Fruit fly (Drosophila melanogaster) Kc167 (cell line): ENCODE data around the gene CG2611.

Experiments used
- Myc ChIP-seq: fragments of >200 bp; optimal IDR thresholded peaks from 2 replicates; lab custom pipeline; 2017; ENCODE audit warnings: missing external identifiers
- Sin3A ChIP-seq: fragments of >200 bp; optimal IDR thresholded peaks from 2 replicates; lab custom pipeline; 2018; ENCODE audit warnings: missing external identifiers
- h ChIP-seq: fragments of >200 bp; optimal IDR thresholded peaks from 3 replicates; lab custom pipeline; 2018; ENCODE audit warnings: missing external identifiers
- insv ChIP-seq: fragments of >200 bp; optimal IDR thresholded peaks from 3 replicates; lab custom pipeline; 2018; ENCODE audit warnings: missing external identifiers
- psq ChIP-seq: fragments of >200 bp; optimal IDR thresholded peaks from 2 replicates; lab custom pipeline; 2017; ENCODE audit warnings: missing external identifiers
- ttk ChIP-seq: sonication (Bioruptor generic); optimal IDR thresholded peaks from 2 replicates; lab custom pipeline; 2017; ENCODE audit warnings: missing external identifiers

CG2611 gene

DNA sequence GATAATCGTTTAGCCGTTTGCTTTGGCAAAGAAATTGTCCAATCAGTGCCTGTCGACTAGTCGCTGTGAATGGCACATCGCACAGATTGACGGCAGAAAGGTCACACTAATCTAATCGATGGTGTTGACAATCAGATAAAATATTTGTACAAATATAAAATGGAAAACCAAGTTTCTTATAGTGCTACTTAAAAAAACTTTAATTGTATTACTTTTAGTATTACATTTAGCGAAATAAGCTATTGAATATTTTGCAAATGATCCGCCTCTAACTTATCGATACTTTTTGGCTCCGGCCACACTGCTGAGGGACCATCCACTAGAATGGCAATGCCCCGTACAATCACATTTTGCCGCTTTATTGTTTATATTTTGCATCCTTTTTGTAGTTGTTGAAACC is 6.1 kb downstream of the CG2611 start, which contains the start of the genes brun and CG2614:
brun (minus strand) TSS at position 69 of the 400 bp plus-strand sequence.
CG2614 (plus strand) TSS at position 317 of the 400 bp plus-strand sequence.
- TF ChIP-seq h (lab: Kevin White, UChicago) = no peak
- TF ChIP-seq psq (lab: Kevin White, UChicago) = no peak
- no peak for TF ChIP-seq insv (lab: Kevin White, UChicago)
- TF ChIP-seq Myc (lab: Kevin White, UChicago) = no peak
- TF ChIP-seq ttk = no peak
- no peak for TF ChIP-seq Sin3A

DNA sequence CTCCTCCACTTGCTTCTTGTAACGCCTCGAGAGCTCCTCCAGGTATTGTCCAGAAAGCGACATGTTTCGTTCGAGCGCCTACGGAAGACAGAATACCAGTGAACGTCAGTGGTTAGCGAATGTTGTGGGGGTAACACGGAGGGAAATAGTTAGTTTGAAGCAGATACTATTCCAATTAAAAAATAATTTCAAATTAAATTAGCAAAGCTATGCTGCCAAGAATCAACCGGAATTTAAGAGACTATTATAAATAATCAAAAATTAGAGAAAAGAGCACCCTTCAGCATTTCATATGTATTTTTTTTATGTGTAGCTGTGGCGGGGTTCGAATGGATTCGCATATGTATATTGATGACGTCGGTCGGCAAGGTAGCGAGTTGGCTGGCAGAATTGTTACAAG is 11.1 kb downstream of the CG2611 start:
- TF ChIP-seq psq (lab: Kevin White, UChicago) (no peak), insv (lab: Kevin White, UChicago) (no peak), ttk (no peak), Sin3A (no peak), h (lab: Kevin White, UChicago) (no peak), Myc (lab: Kevin White, UChicago) (no peak)

dm6 chr2L:20664428-20664827 is 14.4 kb downstream of the CG2611 start:
- TF ChIP-seq ttk (no peak), Sin3A (no peak), psq (lab: Kevin White, UChicago) (no peak), Myc (lab: Kevin White, UChicago) (no peak), h (lab: Kevin White, UChicago) (no peak), insv (lab: Kevin White, UChicago) (no peak)

dm6 chr2L:20671212-20671611 is 21.2 kb downstream of the CG2611 start:
- TF ChIP-seq insv (lab: Kevin White, UChicago) (no peak), h (lab: Kevin White, UChicago) (no peak), psq (lab: Kevin White, UChicago) (no peak), Myc (lab: Kevin White, UChicago) (no peak), ttk (no peak), Sin3A (no peak)

DNA sequence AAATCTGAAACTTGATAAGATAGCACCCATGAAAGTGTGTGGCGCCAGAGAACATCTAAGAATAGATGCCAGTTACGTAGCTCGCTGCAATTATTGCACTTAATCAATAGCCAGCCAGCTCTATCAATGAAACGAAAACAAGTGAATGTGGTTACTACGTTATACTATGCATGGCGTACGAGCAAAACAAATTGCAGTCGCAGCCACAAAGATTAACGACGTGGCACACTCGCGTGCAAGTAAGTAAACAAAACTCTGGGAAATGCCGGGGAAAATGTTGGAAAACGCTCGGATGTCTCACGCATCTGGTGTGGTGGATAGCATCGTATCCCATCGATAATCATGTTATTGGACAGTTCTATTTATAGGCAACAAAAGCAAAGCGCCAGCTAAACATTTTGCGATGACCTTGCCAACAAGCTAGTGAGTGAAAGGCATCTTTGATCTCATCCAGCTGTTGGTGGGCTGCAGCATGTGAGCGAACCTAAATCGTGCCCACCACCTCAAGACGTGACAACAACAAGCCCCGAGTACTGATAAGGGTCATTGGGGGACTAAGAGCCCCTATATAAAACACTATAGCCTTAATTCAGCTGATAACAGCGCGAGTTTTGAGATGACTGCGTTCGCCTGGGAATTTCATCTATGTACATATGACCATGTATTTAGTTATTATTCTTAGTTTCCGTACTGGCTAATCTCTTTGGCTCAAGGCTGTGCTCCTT is 23.9 kb downstream of the CG2611 start:
- no peak for TF ChIP-seq h (lab: Kevin White, UChicago)
- TF ChIP-seq Myc (lab: Kevin White, UChicago) = no peak
- no peak for TF ChIP-seq Sin3A
- TF ChIP-seq psq (lab: Kevin White, UChicago) = no peak
- TF ChIP-seq insv (lab: Kevin White, UChicago) = no peak
- no peak for TF ChIP-seq ttk

DNA sequence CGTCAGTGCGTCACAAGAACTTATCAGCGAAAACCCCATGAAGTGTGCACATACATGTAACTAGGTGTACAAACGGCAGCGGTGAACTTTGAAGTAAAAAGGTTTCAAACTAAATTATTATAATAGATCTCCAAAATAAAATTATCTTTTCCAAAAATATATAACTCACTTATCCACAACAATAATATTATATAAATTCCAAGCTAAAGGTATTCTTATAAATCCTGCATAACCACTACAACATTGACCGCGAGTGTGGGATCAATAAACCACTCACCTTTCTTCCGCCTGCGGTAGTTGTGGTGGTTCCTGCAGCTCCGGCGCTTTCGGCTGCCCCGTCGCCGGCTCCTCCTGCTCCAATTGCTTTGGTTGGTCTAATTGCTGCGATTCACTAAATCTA is 24.7 kb downstream of the CG2611 start:
- TF ChIP-seq psq (lab: Kevin White, UChicago) (no peak), ttk (no peak), h (lab: Kevin White, UChicago) (no peak), Myc (lab: Kevin White, UChicago) (no peak), Sin3A (no peak), insv (lab: Kevin White, UChicago) (no peak)

DNA sequence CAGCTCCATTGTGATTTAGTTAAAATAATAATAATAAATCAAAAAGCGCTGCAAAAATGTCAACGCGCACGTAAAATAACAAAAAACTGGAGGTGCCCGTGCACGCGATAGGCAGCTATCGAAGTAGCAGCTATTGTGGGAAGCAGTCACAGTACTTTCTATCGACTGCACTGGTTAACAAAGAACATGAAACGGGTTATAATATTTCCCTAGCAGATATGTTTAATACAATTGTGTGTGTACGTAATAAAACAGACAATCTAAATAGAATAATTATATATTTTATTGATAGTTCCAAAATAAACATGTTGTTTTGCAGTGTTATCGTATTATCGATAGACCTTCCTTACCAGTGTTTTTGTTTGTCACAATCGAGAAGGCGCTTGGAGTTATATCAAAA is 25.9 kb downstream of the CG2611 start, which contains the start of the genes CG31678 and IKKepsilon:
CG31678 (minus strand) TSS at position 67 of the 400 bp plus-strand sequence.
IKKepsilon (plus strand) TSS at position 171 of the 400 bp plus-strand sequence.
- TF ChIP-seq ttk = no peak
- TF ChIP-seq Sin3A = no peak
- no peak for TF ChIP-seq h (lab: Kevin White, UChicago)

DNA sequence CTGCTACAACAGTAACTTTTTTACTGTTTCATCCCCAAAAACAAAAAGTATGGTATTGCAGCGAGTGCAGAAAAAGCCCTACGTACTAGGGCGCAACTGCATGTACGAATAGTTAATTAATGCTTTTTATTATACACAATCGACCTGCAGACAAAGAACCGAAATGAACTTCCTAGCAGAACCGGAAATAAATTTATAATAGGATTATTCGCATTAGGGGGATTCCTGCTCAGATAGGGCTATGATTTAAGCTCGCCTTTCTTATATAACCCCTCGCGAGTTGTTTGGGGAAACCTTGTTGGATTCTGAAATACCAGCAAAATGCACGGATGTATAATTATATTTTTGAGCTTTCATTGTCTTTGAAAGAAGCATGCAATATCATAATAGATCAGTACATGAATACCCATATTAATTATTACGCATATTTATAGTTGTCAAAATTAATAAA is 31.7 kb downstream of the CG2611 start, which contains the start of gene Cen:
Cen (minus strand) TSS at position 199 of the 451 bp plus-strand sequence.
- TF ChIP-seq Myc (lab: Kevin White, UChicago) = no peak
- TF ChIP-seq ttk = no peak
- no peak for TF ChIP-seq Sin3A
- no peak for TF ChIP-seq insv (lab: Kevin White, UChicago)
- no peak for TF ChIP-seq h (lab: Kevin White, UChicago)
- TF ChIP-seq psq (lab: Kevin White, UChicago) = no peak

DNA sequence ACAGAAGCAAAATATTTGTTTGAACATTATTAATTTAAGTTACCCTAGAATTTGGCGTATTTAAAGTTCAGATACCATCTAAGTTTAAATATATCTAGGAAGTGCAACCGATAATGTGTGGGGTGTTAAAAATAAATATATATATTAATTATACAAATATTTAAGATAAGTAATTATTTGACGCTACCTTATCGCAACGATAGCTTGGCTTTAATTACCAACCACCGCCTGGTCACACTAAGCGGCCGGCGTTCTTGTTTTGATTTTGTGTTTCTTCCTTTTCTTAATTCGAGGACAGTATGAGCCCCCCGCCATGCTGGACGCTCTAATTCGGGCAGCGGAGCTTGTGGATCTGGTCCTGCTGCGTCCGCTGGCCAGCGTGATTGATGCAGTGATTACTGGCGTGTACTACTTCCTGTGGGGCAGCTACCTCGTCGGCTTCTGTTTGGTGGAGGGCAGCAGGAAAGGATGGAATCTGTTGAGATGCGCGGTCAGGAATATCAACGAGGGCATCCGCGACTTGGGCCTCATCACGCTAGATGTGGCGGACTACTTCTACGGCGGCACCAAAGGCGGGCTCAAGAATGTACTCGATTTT is 32.2 kb downstream of the CG2611 start, which contains the start of gene CG2617:
CG2617 (plus strand) TSS at position 233 of the 598 bp plus-strand sequence.
- TF ChIP-seq psq (lab: Kevin White, UChicago) (no peak), ttk (no peak), Myc (lab: Kevin White, UChicago) (no peak)

- TF ChIP-seq Myc (lab: Kevin White, UChicago) (no peak), Sin3A (no peak), psq (lab: Kevin White, UChicago) (no peak), insv (lab: Kevin White, UChicago) (no peak), ttk (no peak), h (lab: Kevin White, UChicago) (no peak)
Measured at dm6 chr2L:20688722-20689121, 38.7 kb downstream of the CG2611 start.

- TF ChIP-seq Myc (lab: Kevin White, UChicago) (no peak), Sin3A (no peak), ttk (no peak), insv (lab: Kevin White, UChicago) (no peak), psq (lab: Kevin White, UChicago) (no peak), h (lab: Kevin White, UChicago) (no peak)
Measured at dm6 chr2L:20690055-20690454, 40.1 kb downstream of the CG2611 start.

DNA sequence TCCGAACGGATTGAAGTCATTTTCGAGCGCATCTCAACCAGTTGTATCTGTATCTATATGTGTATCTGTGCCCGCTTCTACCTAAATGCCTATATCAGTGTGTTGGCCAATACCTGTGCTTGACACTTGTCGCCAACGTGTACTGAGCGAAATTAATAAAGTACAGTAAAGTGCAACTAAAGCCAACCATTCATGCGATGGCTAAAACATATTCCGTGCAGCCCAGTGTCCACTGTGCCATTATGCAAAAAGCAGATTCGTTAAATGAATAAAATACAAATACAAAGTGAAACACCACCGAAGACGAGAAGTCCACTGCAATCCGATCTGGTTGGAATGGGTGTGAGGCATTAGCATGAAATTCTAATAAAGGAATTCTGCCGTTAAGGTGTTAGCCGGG is 45.1 kb downstream of the CG2611 start:
- TF ChIP-seq psq (lab: Kevin White, UChicago) (no peak), Sin3A (no peak), h (lab: Kevin White, UChicago) (no peak), insv (lab: Kevin White, UChicago) (no peak), Myc (lab: Kevin White, UChicago) (no peak), ttk (no peak)
